Fruit fly (Drosophila melanogaster): ENCODE measurements around the gene nmd.

DNA sequence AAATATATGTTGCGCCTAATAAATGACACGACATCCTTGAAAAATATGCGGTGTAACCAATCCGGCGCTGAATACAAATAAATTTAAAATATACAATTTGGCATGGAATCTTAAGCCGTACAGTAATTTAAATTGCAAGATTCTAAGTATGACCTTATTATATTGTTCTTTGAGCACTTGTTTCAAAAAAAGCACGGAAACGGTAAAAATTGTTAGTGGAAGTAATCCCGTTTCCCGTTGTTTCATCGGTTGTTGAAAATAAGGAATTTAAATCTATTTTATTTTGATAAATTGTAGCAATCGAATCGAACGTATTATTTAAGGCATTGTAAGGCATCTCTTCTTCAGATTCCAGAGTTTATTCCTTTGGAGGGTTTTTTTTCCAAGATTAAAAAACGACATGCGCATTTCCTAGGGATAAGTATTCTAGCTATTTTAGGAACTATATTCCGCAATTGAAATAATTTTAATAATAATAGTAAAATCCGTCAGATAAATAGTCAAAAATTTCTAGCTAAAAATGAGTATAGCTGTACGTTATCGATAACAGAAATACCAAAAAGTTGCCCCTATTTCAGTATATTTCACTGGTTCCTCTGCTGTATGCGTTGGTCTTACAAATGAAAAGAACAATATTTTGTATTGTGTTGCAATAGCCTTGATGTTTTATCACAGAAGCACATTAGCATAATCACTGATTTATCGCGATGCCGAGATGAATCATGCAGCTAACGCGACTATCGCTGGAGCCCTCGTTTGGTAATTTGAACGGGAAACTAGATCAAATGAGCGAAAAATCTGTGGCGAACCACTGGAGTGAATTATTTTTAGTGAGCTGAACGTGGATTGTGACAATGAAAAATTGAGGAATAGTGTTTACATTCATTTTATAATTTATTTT is 29.6 kb upstream of the nmd start, which contains the start of gene GATAd:
- TF ChIP-seq Myc (optimal IDR thresholded peaks at IDR 0.05), result no peak
- no peak for TF ChIP-seq insv (optimal IDR thresholded peaks at IDR 0.05)
- TF ChIP-seq psq (optimal IDR thresholded peaks at IDR 0.05), result no peak
- TF ChIP-seq ttk (optimal IDR thresholded peaks at IDR 0.05), result no peak
